Worm (Caenorhabditis elegans): ENCODE measurements around the gene F55C12.4.

DNA sequence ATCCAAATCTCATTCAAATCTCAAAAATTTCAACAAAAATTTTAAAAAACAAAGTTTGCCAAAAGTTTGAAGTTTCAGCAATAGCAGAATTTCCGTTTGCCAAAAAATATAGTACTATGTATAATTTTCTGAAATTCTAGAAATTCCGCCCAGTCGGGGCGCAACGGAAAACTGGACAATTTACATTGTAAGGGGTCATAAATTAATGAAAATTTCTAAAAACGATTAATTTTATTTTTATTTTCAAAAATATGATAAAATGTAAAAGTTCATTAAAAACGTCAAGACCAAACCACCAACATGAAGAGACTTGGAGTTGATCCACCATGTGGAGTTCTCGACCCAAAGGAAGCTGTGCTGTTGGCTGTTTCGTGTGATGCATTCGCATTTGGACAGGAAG is 39.9 kb downstream of the F55C12.4 start, which contains the start of gene ZK1248.4:
- no peak for TF ChIP-seq lsy-2 (tag; optimal IDR thresholded peaks at IDR 0.05)
- TF ChIP-seq ceh-83 (GFP tag; optimal IDR thresholded peaks at IDR 0.05) = no peak
